Worm (Caenorhabditis elegans) whole organism, L1 larva: ENCODE measurements around the gene F21A3.2.

Experiments
- C04F5.9 ChIP-seq: sonication (generic microtip); optimal IDR thresholded peaks from 2 replicates; lab custom pipeline; 2016; ENCODE audit warnings: missing genetic modification characterization, missing compliant biosample characterization
- C16A3.4 ChIP-seq: fragments of 150-350 bp; optimal IDR thresholded peaks from 2 replicates; lab custom pipeline; 2014; ENCODE audit warnings: missing biosample characterization, missing genetic modification characterization
- C34B4.2 ChIP-seq: sonication (generic microtip); optimal IDR thresholded peaks from 2 replicates; lab custom pipeline; 2017; ENCODE audit warnings: mild to moderate bottlenecking, missing genetic modification characterization, missing compliant biosample characterization
- F16B12.6 ChIP-seq: fragments of 150-350 bp; optimal IDR thresholded peaks from 2 replicates; lab custom pipeline; 2014; ENCODE audit warnings: missing biosample characterization, missing genetic modification characterization
- alr-1 ChIP-seq: fragments of 200-800 bp; sonication (Bioruptor generic); optimal IDR thresholded peaks from 2 replicates; lab custom pipeline; 2018; ENCODE audit warnings: borderline replicate concordance, mild to moderate bottlenecking, missing genetic modification characterization, missing compliant biosample characterization
- aly-2 ChIP-seq: fragments of 150-350 bp; optimal IDR thresholded peaks from 2 replicates; lab custom pipeline; 2014; ENCODE audit warnings: missing biosample characterization, missing genetic modification characterization
- blmp-1 ChIP-seq: fragments of 150-350 bp; optimal IDR thresholded peaks from 2 replicates; lab custom pipeline; 2014; ENCODE audit warnings: missing biosample characterization, missing genetic modification characterization
- ceh-63 ChIP-seq: fragments of 200-800 bp; sonication (Bioruptor generic); optimal IDR thresholded peaks from 2 replicates; lab custom pipeline; 2018; ENCODE audit warnings: mild to moderate bottlenecking, missing genetic modification characterization, missing compliant biosample characterization
- ceh-8 ChIP-seq: fragments of 200-800 bp; sonication (Bioruptor generic); optimal IDR thresholded peaks from 2 replicates; lab custom pipeline; 2018; ENCODE audit warnings: mild to moderate bottlenecking, missing genetic modification characterization, moderate library complexity, missing compliant biosample characterization
- ceh-82 ChIP-seq, 3 experiments: fragments of 150-350 bp in 1 of 3; sonication (generic microtip) in 2 of 3; optimal IDR thresholded peaks; 2 replicates each; lab custom pipeline; 2014 to 2017; ENCODE audit warnings: missing biosample characterization in 3 of 3, missing genetic modification characterization in 3 of 3
- ceh-90 ChIP-seq: sonication (generic microtip); optimal IDR thresholded peaks from 2 replicates; lab custom pipeline; 2016; ENCODE audit warnings: missing genetic modification characterization, missing compliant biosample characterization
- ces-1 ChIP-seq: fragments of 150-350 bp; optimal IDR thresholded peaks from 2 replicates; lab custom pipeline; 2014; ENCODE audit warnings: missing biosample characterization, missing genetic modification reagents, missing genetic modification characterization
- dpl-1 ChIP-seq, 3 experiments: fragments of 150-350 bp in 2 of 3; sonication (generic microtip) in 1 of 3; optimal IDR thresholded peaks; 2 replicates each; lab custom pipeline; 2014 to 2017; ENCODE audit warnings: missing biosample characterization in 3 of 3, missing genetic modification characterization in 3 of 3, missing genetic modification reagents in 3 of 3
- elt-3 ChIP-seq, 6 experiments: fragments of 150-350 bp in 1 of 6; sonication (generic microtip); optimal IDR thresholded peaks; 2 replicates each; lab custom pipeline; 2017 to 2018; ENCODE audit warnings: missing biosample characterization in 6 of 6, missing genetic modification characterization in 6 of 6, inconsistent platforms in 1 of 6
- ets-5 ChIP-seq: fragments of 200-800 bp; sonication (Bioruptor generic); IDR thresholded peaks from 2 replicates; pipeline ENCODE4 v1.3.6; 2022; ENCODE audit warnings: missing genetic modification characterization, missing compliant biosample characterization
- fkh-4 ChIP-seq: sonication (generic microtip); optimal IDR thresholded peaks from 2 replicates; lab custom pipeline; 2016; ENCODE audit warnings: missing compliant biosample characterization, missing genetic modification characterization, borderline replicate concordance
- grh-1 ChIP-seq: fragments of 200-800 bp; sonication (Bioruptor generic); IDR thresholded peaks from 2 replicates; pipeline ENCODE4 v1.3.6; 2022; ENCODE audit warnings: missing genetic modification reagents, missing genetic modification characterization, missing compliant biosample characterization
- hlh-17 ChIP-seq: fragments of 200-800 bp; sonication (Bioruptor generic); optimal IDR thresholded peaks from 2 replicates; lab custom pipeline; 2018; ENCODE audit warnings: missing genetic modification characterization, mild to moderate bottlenecking, missing compliant biosample characterization, moderate library complexity, borderline replicate concordance
- hpl-2 ChIP-seq: fragments of 150-350 bp; optimal IDR thresholded peaks from 2 replicates; lab custom pipeline; 2014; ENCODE audit warnings: missing biosample characterization, missing genetic modification reagents, missing genetic modification characterization
- irx-1 ChIP-seq: sonication (generic microtip); optimal IDR thresholded peaks from 2 replicates; lab custom pipeline; 2016; ENCODE audit warnings: missing genetic modification characterization, missing compliant biosample characterization
- isw-1 ChIP-seq: fragments of 200-800 bp; sonication (Bioruptor generic); IDR thresholded peaks from 2 replicates; pipeline ENCODE4 v1.3.6; 2022; ENCODE audit warnings: missing genetic modification characterization, missing compliant biosample characterization
- jun-1 ChIP-seq: fragments of 150-350 bp; optimal IDR thresholded peaks from 2 replicates; lab custom pipeline; 2014; ENCODE audit warnings: missing biosample characterization, missing genetic modification reagents, missing genetic modification characterization
- lin-15B ChIP-seq: fragments of 150-350 bp; sonication (generic microtip); optimal IDR thresholded peaks from 3 replicates; lab custom pipeline; 2014; ENCODE audit warnings: missing biosample characterization, missing genetic modification characterization
- lsy-2 ChIP-seq, 2 experiments: fragments of 150-350 bp; optimal IDR thresholded peaks; 2 replicates each; lab custom pipeline; 2014; ENCODE audit warnings: missing biosample characterization in 2 of 2, missing genetic modification characterization in 2 of 2
- mdl-1 ChIP-seq, 2 experiments: fragments of 150-350 bp; optimal IDR thresholded peaks; 2 replicates each; lab custom pipeline; 2014 to 2017; ENCODE audit warnings: missing biosample characterization in 2 of 2, missing genetic modification characterization in 2 of 2, inconsistent platforms in 1 of 2
- mef-2 ChIP-seq: fragments of 150-350 bp; optimal IDR thresholded peaks from 2 replicates; lab custom pipeline; 2014; ENCODE audit warnings: missing biosample characterization, missing genetic modification characterization
- mep-1 ChIP-seq: fragments of 150-350 bp; optimal IDR thresholded peaks from 2 replicates; lab custom pipeline; 2014; ENCODE audit warnings: missing biosample characterization, missing genetic modification characterization
- nhr-11 ChIP-seq: fragments of 150-350 bp; optimal IDR thresholded peaks from 2 replicates; lab custom pipeline; 2014; ENCODE audit warnings: missing biosample characterization, missing genetic modification characterization
- nhr-12 ChIP-seq: sonication (generic microtip); optimal IDR thresholded peaks from 2 replicates; lab custom pipeline; 2017; ENCODE audit warnings: missing biosample characterization, missing genetic modification characterization
- nhr-19 ChIP-seq: fragments of 200-800 bp; sonication (Bioruptor generic); conservative IDR thresholded peaks from 2 replicates; pipeline ENCODE4 v1.3.6; 2022; ENCODE audit warnings: missing genetic modification characterization, missing compliant biosample characterization
- nhr-20 ChIP-seq: sonication (generic microtip); optimal IDR thresholded peaks from 2 replicates; lab custom pipeline; 2016; ENCODE audit warnings: mild to moderate bottlenecking, missing genetic modification characterization, missing compliant biosample characterization
- nhr-237 ChIP-seq: fragments of 150-350 bp; optimal IDR thresholded peaks from 2 replicates; lab custom pipeline; 2014; ENCODE audit warnings: missing biosample characterization, missing genetic modification characterization
- nhr-28 ChIP-seq: fragments of 150-350 bp; optimal IDR thresholded peaks from 2 replicates; lab custom pipeline; 2014; ENCODE audit warnings: missing biosample characterization, missing genetic modification characterization
- nhr-47 ChIP-seq: sonication (generic microtip); optimal IDR thresholded peaks from 2 replicates; lab custom pipeline; 2016; ENCODE audit warnings: mild to moderate bottlenecking, missing genetic modification characterization, moderate library complexity, missing compliant biosample characterization
- nhr-76 ChIP-seq: sonication (generic microtip); optimal IDR thresholded peaks from 2 replicates; lab custom pipeline; 2017; ENCODE audit warnings: missing biosample characterization, missing genetic modification characterization
- nhr-84 ChIP-seq: sonication (generic microtip); optimal IDR thresholded peaks from 2 replicates; lab custom pipeline; 2017; ENCODE audit warnings: missing biosample characterization, missing genetic modification characterization
- nhr-85 ChIP-seq: sonication (generic microtip); peaks from one replicate; lab custom pipeline; 2016; ENCODE audit warnings: missing genetic modification characterization, inconsistent platforms, missing compliant biosample characterization
- nhr-90 ChIP-seq: sonication (generic microtip); optimal IDR thresholded peaks from 2 replicates; lab custom pipeline; 2016; ENCODE audit warnings: mild to moderate bottlenecking, missing genetic modification characterization, missing compliant biosample characterization; ENCODE audit not compliant: poor library complexity
- pag-3 ChIP-seq: sonication (generic microtip); optimal IDR thresholded peaks from 2 replicates; lab custom pipeline; 2017; ENCODE audit warnings: missing genetic modification characterization, mild to moderate bottlenecking, missing compliant biosample characterization, antibody characterized with exemption, borderline replicate concordance; ENCODE audit not compliant: insufficient read depth
- pax-3 ChIP-seq: fragments of 200-800 bp; sonication (Bioruptor generic); optimal IDR thresholded peaks from 2 replicates; lab custom pipeline; 2018; ENCODE audit warnings: mild to moderate bottlenecking, missing genetic modification characterization, moderate library complexity, missing compliant biosample characterization
- skn-1 ChIP-seq: fragments of 150-350 bp; optimal IDR thresholded peaks from 2 replicates; lab custom pipeline; 2014; ENCODE audit warnings: missing biosample characterization, missing genetic modification characterization
- snpc-4 ChIP-seq: fragments of 150-350 bp; optimal IDR thresholded peaks from 2 replicates; lab custom pipeline; 2014; ENCODE audit warnings: missing biosample characterization, missing genetic modification characterization
- swsn-7 ChIP-seq: sonication (generic microtip); optimal IDR thresholded peaks from 2 replicates; lab custom pipeline; 2016; ENCODE audit warnings: missing genetic modification characterization, missing compliant biosample characterization
- tbx-2 ChIP-seq: sonication (generic microtip); optimal IDR thresholded peaks from 2 replicates; lab custom pipeline; 2016; ENCODE audit warnings: missing genetic modification characterization, missing compliant biosample characterization
- tlp-1 ChIP-seq: fragments of 150-350 bp; optimal IDR thresholded peaks from 2 replicates; lab custom pipeline; 2014; ENCODE audit warnings: missing biosample characterization, missing genetic modification characterization
- unc-130 ChIP-seq: fragments of 150-350 bp; optimal IDR thresholded peaks from 2 replicates; lab custom pipeline; 2017; ENCODE audit warnings: missing biosample characterization, missing genetic modification characterization, inconsistent platforms
- unc-62 ChIP-seq: fragments of 150-350 bp; optimal IDR thresholded peaks from 2 replicates; lab custom pipeline; 2014; ENCODE audit warnings: missing biosample characterization, missing genetic modification reagents, missing genetic modification characterization
- unc-98 ChIP-seq: fragments of 200-800 bp; sonication (Bioruptor generic); IDR thresholded peaks from 2 replicates; pipeline ENCODE4 v1.3.6; 2022; ENCODE audit warnings: missing genetic modification characterization, missing compliant biosample characterization
- vab-15 ChIP-seq: sonication (generic microtip); optimal IDR thresholded peaks from 2 replicates; lab custom pipeline; 2017; ENCODE audit warnings: missing genotype, mild to moderate bottlenecking, missing genetic modification characterization, missing compliant biosample characterization
- xbp-1 ChIP-seq: sonication (generic microtip); optimal IDR thresholded peaks from 2 replicates; lab custom pipeline; 2016; ENCODE audit warnings: missing genetic modification characterization, missing compliant biosample characterization
- zag-1 ChIP-seq: fragments of 150-350 bp; optimal IDR thresholded peaks from 2 replicates; lab custom pipeline; 2014; ENCODE audit warnings: missing biosample characterization, missing genetic modification characterization
- zip-4 ChIP-seq: fragments of 200-800 bp; sonication (Bioruptor generic); optimal IDR thresholded peaks from 2 replicates; lab custom pipeline; 2018; ENCODE audit warnings: mild to moderate bottlenecking, missing genetic modification characterization, moderate library complexity, missing compliant biosample characterization
- ztf-11 ChIP-seq, 2 experiments: sonication (generic microtip); optimal IDR thresholded peaks; 2 replicates each; lab custom pipeline; 2016 to 2017; ENCODE audit warnings: missing genetic modification characterization in 2 of 2, missing biosample characterization in 1 of 2, missing compliant biosample characterization in 1 of 2
- ztf-4 ChIP-seq: fragments of 150-350 bp; optimal IDR thresholded peaks from 2 replicates; lab custom pipeline; 2014; ENCODE audit warnings: missing biosample characterization, missing genetic modification characterization

Gene F21A3.2

DNA sequence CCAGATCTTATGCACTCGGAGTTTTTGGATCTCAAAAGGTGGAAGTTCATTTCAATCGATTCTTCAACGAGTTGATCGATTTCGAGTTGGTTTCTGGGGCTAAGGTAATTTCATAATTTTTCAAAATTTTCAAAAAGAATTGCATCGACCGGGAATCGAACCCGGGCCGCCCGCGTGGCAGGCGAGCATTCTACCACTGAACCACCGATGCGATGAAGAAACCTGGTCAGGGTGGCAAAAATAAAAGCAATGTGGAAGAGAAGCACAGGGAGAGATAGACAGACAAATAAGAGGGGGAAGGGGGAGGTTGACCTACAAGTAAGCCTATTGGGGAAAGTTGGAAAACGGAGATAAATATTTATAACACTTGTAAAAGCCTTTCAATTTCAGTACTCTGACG is 28.7 kb downstream of the F21A3.2 start (continued):
- TF ChIP-seq ceh-82 (tag; optimal IDR thresholded peaks at IDR 0.05; lab: Kevin White, UChicago): peak in 2 of 3 experiments; percentile 10 to 52
- TF ChIP-seq mef-2 (tag; lab: Kevin White, UChicago): no peak
- peak; percentile 1 for TF ChIP-seq xbp-1 (tag; lab: Kevin White, UChicago)
- no peak for TF ChIP-seq mep-1 (tag; lab: Kevin White, UChicago)
- no peak for TF ChIP-seq ces-1 (GFP tag; lab: Kevin White, UChicago)
- TF ChIP-seq irx-1 (tag; lab: Kevin White, UChicago): no peak
- no peak for TF ChIP-seq zip-4 (GFP tag; lab: Kevin White, UChicago)
- no peak for TF ChIP-seq vab-15
- TF ChIP-seq hlh-17 (GFP tag; lab: Kevin White, UChicago): no peak
- TF ChIP-seq nhr-20 (tag; lab: Kevin White, UChicago): peak; percentile 55
- no peak for TF ChIP-seq F16B12.6 (tag; lab: Kevin White, UChicago)
- no peak for TF ChIP-seq lsy-2 (tag; optimal IDR thresholded peaks at IDR 0.05; lab: Kevin White, UChicago)
- no peak for TF ChIP-seq ets-5
- peak; percentile 41 for TF ChIP-seq skn-1
- no peak for TF ChIP-seq hpl-2 (GFP tag; lab: Kevin White, UChicago)
- TF ChIP-seq isw-1 (GFP tag; lab: Robert Waterston, UW): no peak
- TF ChIP-seq nhr-76 (tag; lab: Kevin White, UChicago): no peak
- TF ChIP-seq dpl-1 (GFP tag; optimal IDR thresholded peaks at IDR 0.05; lab: Kevin White, UChicago): peak in 1 of 3 experiments; percentile 26
- TF ChIP-seq ceh-90: no peak
- TF ChIP-seq unc-130 (tag; lab: Kevin White, UChicago): no peak
- TF ChIP-seq nhr-19 (GFP tag; lab: Robert Waterston, UW): peak; percentile 57
- no peak for TF ChIP-seq nhr-28 (tag; lab: Kevin White, UChicago)
- TF ChIP-seq aly-2 (tag; lab: Kevin White, UChicago): no peak
- TF ChIP-seq lin-15B (tag; lab: Kevin White, UChicago): no peak
- no peak for TF ChIP-seq pax-3 (tag; lab: Kevin White, UChicago)
- peak in 1 of 2 experiments; percentile 33 for TF ChIP-seq mdl-1 (tag; optimal IDR thresholded peaks at IDR 0.05; lab: Kevin White, UChicago)
- peak; percentile 37 for TF ChIP-seq C16A3.4 (tag; lab: Kevin White, UChicago)
- TF ChIP-seq nhr-47 (tag; lab: Kevin White, UChicago): peak; percentile 54
- no peak for TF ChIP-seq snpc-4 (tag; lab: Kevin White, UChicago)
- TF ChIP-seq nhr-85 (tag; lab: Kevin White, UChicago): peak; percentile 54
- peak in 1 of 2 experiments; percentile 4 for TF ChIP-seq ztf-11 (tag; optimal IDR thresholded peaks at IDR 0.05; lab: Kevin White, UChicago)
- TF ChIP-seq unc-98 (GFP tag; lab: Robert Waterston, UW): no peak
- TF ChIP-seq nhr-84 (tag; lab: Kevin White, UChicago): no peak
- TF ChIP-seq tlp-1 (tag; lab: Kevin White, UChicago): no peak
- TF ChIP-seq ztf-4 (tag; lab: Kevin White, UChicago): no peak
- TF ChIP-seq elt-3 (tag; optimal IDR thresholded peaks at IDR 0.05; lab: Kevin White, UChicago): no peak
- TF ChIP-seq alr-1 (tag; lab: Kevin White, UChicago): no peak
- TF ChIP-seq ceh-8 (GFP tag; lab: Kevin White, UChicago): no peak
- no peak for TF ChIP-seq grh-1
- TF ChIP-seq zag-1 (tag; lab: Kevin White, UChicago): no peak
- TF ChIP-seq blmp-1: no peak
- TF ChIP-seq nhr-90 (tag; lab: Kevin White, UChicago): peak; percentile 56
- no peak for TF ChIP-seq pag-3 (tag; lab: Kevin White, UChicago)
- no peak for TF ChIP-seq fkh-4 (tag; lab: Kevin White, UChicago)
- TF ChIP-seq C04F5.9 (tag; lab: Kevin White, UChicago): no peak
- peak; percentile 47 for TF ChIP-seq swsn-7 (tag; lab: Kevin White, UChicago)
- no peak for TF ChIP-seq ceh-63 (GFP tag; lab: Kevin White, UChicago)
- TF ChIP-seq nhr-237 (tag; lab: Kevin White, UChicago): no peak
- TF ChIP-seq unc-62 (GFP tag; lab: Kevin White, UChicago): no peak
- TF ChIP-seq C34B4.2 (tag; lab: Kevin White, UChicago): no peak
- peak; percentile 16 for TF ChIP-seq tbx-2 (tag; lab: Kevin White, UChicago)
- TF ChIP-seq nhr-11: no peak
- peak; percentile 0 for TF ChIP-seq jun-1 (tag; lab: Kevin White, UChicago)
- no peak for TF ChIP-seq nhr-12 (tag; lab: Kevin White, UChicago)
